Fruit fly (Drosophila melanogaster): ENCODE measurements around the gene CG14022.

Gene CG14022

dm6 chr2L:5305240-5305875 lies 23.3 kb downstream of the CG14022 start:
- TF ChIP-seq CG16779 (tag; optimal IDR thresholded peaks at IDR 0.05), result peak; percentile 52
- peak; percentile 45 for TF ChIP-seq CG7368 (GFP tag; optimal IDR thresholded peaks at IDR 0.05)
- TF ChIP-seq CG11902 (GFP tag; optimal IDR thresholded peaks at IDR 0.05), result no peak
- peak; percentile 90 for TF ChIP-seq Blimp-1 (GFP tag; optimal IDR thresholded peaks at IDR 0.05)
- TF ChIP-seq CG10631 (GFP tag; optimal IDR thresholded peaks at IDR 0.05), result no peak
- TF ChIP-seq CG8632 (GFP tag; optimal IDR thresholded peaks at IDR 0.05), result no peak
- TF ChIP-seq Smox (GFP tag; optimal IDR thresholded peaks at IDR 0.05), result peak; percentile 15
- TF ChIP-seq CG3032 (tag; optimal IDR thresholded peaks at IDR 0.05), result no peak
- TF ChIP-seq cyc (GFP tag; optimal IDR thresholded peaks at IDR 0.05), result no peak
- TF ChIP-seq acj6 (GFP tag; optimal IDR thresholded peaks at IDR 0.05), result no peak
- no peak for TF ChIP-seq CG6276 (GFP tag; optimal IDR thresholded peaks at IDR 0.05)
- TF ChIP-seq Eip78C (GFP tag), result peak; percentile 72
- TF ChIP-seq salr (GFP tag; optimal IDR thresholded peaks at IDR 0.05), result no peak
- TF ChIP-seq CG10669 (GFP tag; optimal IDR thresholded peaks at IDR 0.05), result no peak
- TF ChIP-seq Sox14 (GFP tag; optimal IDR thresholded peaks at IDR 0.05), result peak; percentile 40
- TF ChIP-seq achi (GFP tag; optimal IDR thresholded peaks at IDR 0.05), result no peak
- peak; percentile 41 for TF ChIP-seq Met (GFP tag; optimal IDR thresholded peaks at IDR 0.05)
- peak; percentile 83 for TF ChIP-seq CG6854 (GFP tag; optimal IDR thresholded peaks at IDR 0.05)
- TF ChIP-seq Hr4 (GFP tag; optimal IDR thresholded peaks at IDR 0.05), result no peak
- no peak for TF ChIP-seq CG9139 (GFP tag; optimal IDR thresholded peaks at IDR 0.05)
- TF ChIP-seq Ets96B (tag; optimal IDR thresholded peaks at IDR 0.05), result no peak
- TF ChIP-seq CG31627 (GFP tag; optimal IDR thresholded peaks at IDR 0.05), result no peak
- TF ChIP-seq Eip93F (GFP tag; optimal IDR thresholded peaks at IDR 0.05), result peak; percentile 83
- TF ChIP-seq CG32006 (GFP tag; optimal IDR thresholded peaks at IDR 0.05), result no peak
- no peak for TF ChIP-seq CG8119 (GFP tag; IDR thresholded peaks at IDR 0.05)
- TF ChIP-seq CG4318 (GFP tag; optimal IDR thresholded peaks at IDR 0.05), result no peak
- TF ChIP-seq fd59A (GFP tag; optimal IDR thresholded peaks at IDR 0.05), result no peak
- TF ChIP-seq Hr38 (GFP tag; optimal IDR thresholded peaks at IDR 0.05), result no peak
- TF ChIP-seq topi (GFP tag; optimal IDR thresholded peaks at IDR 0.05), result peak; percentile 25
- no peak for TF ChIP-seq CG8319 (GFP tag; optimal IDR thresholded peaks at IDR 0.05)
- peak; percentile 64 for TF ChIP-seq dsx (GFP tag; optimal IDR thresholded peaks at IDR 0.05; ENCODE audit: poor library complexity, severe bottlenecking)
- peak; percentile 93 for TF ChIP-seq svp (GFP tag)
- peak; percentile 42 for TF ChIP-seq fd85E (GFP tag; optimal IDR thresholded peaks at IDR 0.05)
- TF ChIP-seq Ets21C (GFP tag; optimal IDR thresholded peaks at IDR 0.05), result no peak
- TF ChIP-seq CG11294 (GFP tag; IDR thresholded peaks at IDR 0.05), result no peak
- TF ChIP-seq vri (GFP tag; optimal IDR thresholded peaks at IDR 0.05), result peak; percentile 100
- TF ChIP-seq CG6792 (GFP tag; optimal IDR thresholded peaks at IDR 0.05), result no peak
- peak; percentile 16 for TF ChIP-seq CG1621 (tag; optimal IDR thresholded peaks at IDR 0.05)
- no peak for TF ChIP-seq Hr39 (GFP tag; optimal IDR thresholded peaks at IDR 0.05)
- peak; percentile 47 to 75 for TF ChIP-seq ss (GFP tag; optimal IDR thresholded peaks at IDR 0.05)
- TF ChIP-seq spab (GFP tag; optimal IDR thresholded peaks at IDR 0.05), result no peak
- peak; percentile 6 for TF ChIP-seq lz (GFP tag; optimal IDR thresholded peaks at IDR 0.05)
- TF ChIP-seq dac (GFP tag; optimal IDR thresholded peaks at IDR 0.05), result no peak
- TF ChIP-seq CG15336 (GFP tag; IDR thresholded peaks at IDR 0.05), result peak; percentile 24; the same call in 1 of the 2 replicates
- TF ChIP-seq Gug (GFP tag; IDR thresholded peaks at IDR 0.05), result no peak
- peak; percentile 72 for TF ChIP-seq Eip75B (GFP tag; optimal IDR thresholded peaks at IDR 0.05)
- TF ChIP-seq Sox15 (GFP tag; optimal IDR thresholded peaks at IDR 0.05), result no peak
- TF ChIP-seq esn (GFP tag; optimal IDR thresholded peaks at IDR 0.05), result peak; percentile 31
- peak; percentile 57 for TF ChIP-seq Sox102F (GFP tag; optimal IDR thresholded peaks at IDR 0.05)
- TF ChIP-seq OdsH (GFP tag; optimal IDR thresholded peaks at IDR 0.05), result no peak
- TF ChIP-seq CG3919 (GFP tag; optimal IDR thresholded peaks at IDR 0.05), result peak; percentile 64
- no peak for TF ChIP-seq CG11762 (GFP tag; optimal IDR thresholded peaks at IDR 0.05; ENCODE audit: insufficient read depth)
